Worm (Caenorhabditis elegans): Measurements from ENCODE around the gene str-109.

DNA sequence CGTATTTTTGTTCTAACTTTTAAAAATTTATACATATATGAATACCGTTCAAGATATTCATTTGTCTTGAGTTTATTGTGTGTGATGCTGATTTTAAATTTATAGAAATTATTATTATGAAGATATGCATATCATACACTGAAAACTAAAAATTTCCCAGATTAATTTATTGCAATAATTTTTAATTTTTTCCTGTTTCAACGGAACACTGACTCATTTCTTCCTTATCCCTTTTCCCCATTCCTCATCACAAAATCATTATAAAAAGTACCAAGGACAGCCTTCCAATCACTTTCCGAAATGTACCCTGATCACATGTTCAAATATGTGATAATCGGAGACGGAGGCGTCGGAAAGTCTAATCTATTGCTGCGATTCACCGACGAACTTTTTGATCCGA is 32.6 kb upstream of the str-109 start, which contains the start of gene rabr-4:
- TF ChIP-seq nhr-28 (tag; optimal IDR thresholded peaks at IDR 0.05) (no peak), nhr-12 (tag; optimal IDR thresholded peaks at IDR 0.05) (no peak), nhr-237 (tag; optimal IDR thresholded peaks at IDR 0.05) (no peak), unc-39 (tag; optimal IDR thresholded peaks at IDR 0.05) (no peak), pqm-1 (tag; optimal IDR thresholded peaks at IDR 0.05) (no peak), tbx-2 (tag; optimal IDR thresholded peaks at IDR 0.05) (no peak), jun-1 (tag; optimal IDR thresholded peaks at IDR 0.05) (no peak), fkh-10 (GFP tag; optimal IDR thresholded peaks at IDR 0.05) (no peak), elt-3 (tag; optimal IDR thresholded peaks at IDR 0.05) (no peak)
